Fruit fly (Drosophila melanogaster): ENCODE data around the gene Ero1L.

dm6 chr3L:4186659-4187058 is 16.5 kb downstream of the Ero1L start, which contains the start of gene VhaM9.7-c:
- TF ChIP-seq CG11617 (GFP tag; optimal IDR thresholded peaks at IDR 0.05) (no peak), cnc (optimal IDR thresholded peaks at IDR 0.05) (no peak), CG7045 (GFP tag; optimal IDR thresholded peaks at IDR 0.05) (peak; percentile 46), pad (GFP tag; optimal IDR thresholded peaks at IDR 0.05) (peak; percentile 55), cic (GFP tag; optimal IDR thresholded peaks at IDR 0.05) (no peak), CG5204 (GFP tag; optimal IDR thresholded peaks at IDR 0.05) (peak; percentile 48), CG33017 (tag; optimal IDR thresholded peaks at IDR 0.05) (peak; percentile 10), toe (GFP tag; optimal IDR thresholded peaks at IDR 0.05) (peak; percentile 44), Clk (GFP tag; optimal IDR thresholded peaks at IDR 0.05) (no peak), kay (GFP tag; ENCODE audit: borderline replicate concordance) (no peak), ovo (GFP tag; optimal IDR thresholded peaks at IDR 0.05) (no peak), CG12768 (GFP tag; optimal IDR thresholded peaks at IDR 0.05) (peak; percentile 46), Mnt (GFP tag; optimal IDR thresholded peaks at IDR 0.05) (peak; percentile 47)

Measured in whole organism, adult.